Worm (Caenorhabditis elegans): ENCODE measurements around the gene C37C3.17.

DNA sequence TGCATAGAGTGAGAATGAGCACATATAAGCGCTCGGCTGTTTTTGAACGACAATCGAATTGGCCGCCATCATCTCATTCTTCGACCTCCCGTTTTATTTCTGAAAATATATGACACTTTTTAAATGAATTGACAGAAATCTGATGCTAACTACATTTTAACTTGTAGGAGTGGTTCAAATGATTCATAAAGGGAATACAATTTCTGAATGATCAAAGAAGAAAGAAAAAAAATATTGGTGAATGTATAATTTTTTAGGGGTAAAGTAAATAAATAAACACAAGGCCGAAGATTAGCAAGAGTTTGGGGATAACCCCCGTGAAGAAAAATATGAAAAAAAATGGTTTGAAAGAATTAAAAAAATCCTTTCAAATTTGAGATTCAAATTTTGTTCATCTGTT lies 3.0 kb upstream of the C37C3.17 start, which contains the start of gene C37C3.11:
- TF ChIP-seq ama-1 (optimal IDR thresholded peaks at IDR 0.05) (no peak), nhr-11 (tag; optimal IDR thresholded peaks at IDR 0.05) (no peak), pha-4 (tag; optimal IDR thresholded peaks at IDR 0.05) (no peak), dve-1 (tag; optimal IDR thresholded peaks at IDR 0.05) (no peak), sox-4 (tag; optimal IDR thresholded peaks at IDR 0.05) (no peak), ceh-31 (tag; optimal IDR thresholded peaks at IDR 0.05) (no peak), unc-42 (tag; optimal IDR thresholded peaks at IDR 0.05) (no peak), C08G9.2 (tag; optimal IDR thresholded peaks at IDR 0.05) (no peak), elt-2 (tag; optimal IDR thresholded peaks at IDR 0.05) (no peak), dmd-4 (tag; optimal IDR thresholded peaks at IDR 0.05; ENCODE audit: borderline replicate concordance) (no peak), ztf-16 (tag; optimal IDR thresholded peaks at IDR 0.05) (no peak), hlh-6 (tag; optimal IDR thresholded peaks at IDR 0.05) (no peak)

Data from whole organism, late embryonic.